Fruit fly (Drosophila melanogaster) whole organism, embryonic: Measurements from ENCODE around the gene wapl.

Source experiments
- Blimp-1 ChIP-seq: fragments of 200-800 bp; sonication (Bioruptor generic); optimal IDR thresholded peaks from 3 replicates; lab custom pipeline; 2018; ENCODE audit warnings: missing biosample characterization, missing genetic modification characterization, mild to moderate bottlenecking, moderate library complexity, missing genetic modification reagents
- Bteb2 ChIP-seq: fragments of 200-800 bp; sonication (Bioruptor generic); optimal IDR thresholded peaks from 2 replicates; lab custom pipeline; 2016; ENCODE audit warnings: missing biosample characterization, missing genetic modification characterization
- CG12071 ChIP-seq: fragments of 200-800 bp; sonication (Bioruptor generic); optimal IDR thresholded peaks from 3 replicates; lab custom pipeline; 2018; ENCODE audit warnings: missing biosample characterization, mild to moderate bottlenecking, missing genetic modification characterization
- CG12219 ChIP-seq: fragments of 200-800 bp; sonication (Bioruptor generic); optimal IDR thresholded peaks from 3 replicates; lab custom pipeline; 2018; ENCODE audit warnings: missing biosample characterization, mild to moderate bottlenecking, missing genetic modification characterization
- CG13894 ChIP-seq: fragments of 200-800 bp; sonication (Bioruptor generic); optimal IDR thresholded peaks from 3 replicates; lab custom pipeline; 2018; ENCODE audit warnings: missing biosample characterization, mild to moderate bottlenecking, missing genetic modification characterization, moderate library complexity
- CG14860 ChIP-seq: fragments of 200-800 bp; sonication (Bioruptor generic); IDR thresholded peaks from 3 replicates; pipeline ENCODE4 v1.3.6; 2022; ENCODE audit warnings: missing biosample characterization, missing genetic modification characterization; ENCODE audit not compliant: partially characterized antibody
- CG15514 ChIP-seq: fragments of 200-800 bp; sonication (Bioruptor generic); optimal IDR thresholded peaks from 3 replicates; lab custom pipeline; 2017; ENCODE audit warnings: missing biosample characterization, missing genetic modification characterization, mild to moderate bottlenecking, moderate library complexity, missing genetic modification reagents
- CG17612 ChIP-seq: fragments of 200-800 bp; sonication (Bioruptor generic); IDR thresholded peaks from 2 replicates; pipeline ENCODE4 v1.3.6; 2022; ENCODE audit warnings: missing biosample characterization, missing genetic modification characterization
- CG17912 ChIP-seq: fragments of 200-800 bp; sonication (Bioruptor generic); optimal IDR thresholded peaks from 2 replicates; lab custom pipeline; 2018; ENCODE audit warnings: missing biosample characterization, mild to moderate bottlenecking, missing genetic modification characterization
- CG1832 ChIP-seq: fragments of 200-800 bp; sonication (Bioruptor generic); optimal IDR thresholded peaks from 2 replicates; lab custom pipeline; 2017; ENCODE audit warnings: missing biosample characterization, mild to moderate bottlenecking, missing genetic modification characterization, inconsistent platforms
- CG32767 ChIP-seq: fragments of 200-800 bp; sonication (Bioruptor generic); IDR thresholded peaks from 2 replicates; pipeline ENCODE4 v1.3.6; 2022; ENCODE audit warnings: missing biosample characterization, missing genetic modification characterization
- CG3281 ChIP-seq: fragments of 200-800 bp; sonication (Bioruptor generic); optimal IDR thresholded peaks from 3 replicates; lab custom pipeline; 2017; ENCODE audit warnings: missing biosample characterization, mild to moderate bottlenecking, missing genetic modification characterization
- CG33213 ChIP-seq: fragments of 200-800 bp; sonication (Bioruptor generic); optimal IDR thresholded peaks from 3 replicates; lab custom pipeline; 2016; ENCODE audit warnings: missing biosample characterization, missing genetic modification characterization
- CG33557 ChIP-seq: fragments of 200-800 bp; sonication (Bioruptor generic); optimal IDR thresholded peaks from 2 replicates; lab custom pipeline; 2019; ENCODE audit warnings: missing biosample characterization, mild to moderate bottlenecking, missing genetic modification characterization, moderate library complexity
- CG6683 ChIP-seq: fragments of 200-800 bp; sonication (Bioruptor generic); optimal IDR thresholded peaks from 2 replicates; lab custom pipeline; 2017; ENCODE audit warnings: missing biosample characterization, mild to moderate bottlenecking, missing genetic modification characterization, missing genetic modification reagents
- CG6791 ChIP-seq: fragments of 200-800 bp; sonication (Bioruptor generic); IDR thresholded peaks from 3 replicates; pipeline ENCODE4 v1.3.6; 2022; ENCODE audit warnings: missing biosample characterization, missing genetic modification characterization; ENCODE audit not compliant: partially characterized antibody
- CG6854 ChIP-seq: fragments of 200-800 bp; sonication (Bioruptor generic); optimal IDR thresholded peaks from 3 replicates; lab custom pipeline; 2017; ENCODE audit warnings: missing biosample characterization, mild to moderate bottlenecking, missing genetic modification characterization
- CG7839 ChIP-seq: fragments of 200-800 bp; sonication (Bioruptor generic); optimal IDR thresholded peaks from 3 replicates; lab custom pipeline; 2018; ENCODE audit warnings: missing biosample characterization, mild to moderate bottlenecking, missing genetic modification characterization, moderate library complexity
- CG7928 ChIP-seq: fragments of 200-800 bp; sonication (Bioruptor generic); optimal IDR thresholded peaks from 2 replicates; lab custom pipeline; 2017; ENCODE audit warnings: missing biosample characterization, mild to moderate bottlenecking, missing genetic modification characterization
- CG8765 ChIP-seq: fragments of 200-800 bp; sonication (Bioruptor generic); IDR thresholded peaks from 2 replicates; pipeline ENCODE4 v1.3.6; 2022; ENCODE audit warnings: missing biosample characterization, missing genetic modification characterization
- CHES-1-like ChIP-seq: fragments of 200-800 bp; sonication (Bioruptor generic); optimal IDR thresholded peaks from 2 replicates; lab custom pipeline; 2016; ENCODE audit warnings: missing biosample characterization, missing genetic modification characterization
- Dip3 ChIP-seq: fragments of 200-800 bp; sonication (Bioruptor generic); optimal IDR thresholded peaks from 3 replicates; lab custom pipeline; 2016; ENCODE audit warnings: missing biosample characterization, missing genetic modification characterization
- Doc3 ChIP-seq: fragments of 200-800 bp; sonication (Bioruptor generic); IDR thresholded peaks from 3 replicates; pipeline ENCODE4 v1.3.6; 2022; ENCODE audit warnings: missing biosample characterization, missing genetic modification characterization; ENCODE audit not compliant: partially characterized antibody
- Elba2 ChIP-seq: fragments of 200-800 bp; sonication (Bioruptor generic); optimal IDR thresholded peaks from 3 replicates; lab custom pipeline; 2016; ENCODE audit warnings: missing biosample characterization, missing genetic modification characterization
- Gug ChIP-seq: fragments of 200-800 bp; sonication (Bioruptor generic); IDR thresholded peaks from 4 replicates; pipeline ENCODE4 v1.3.6; 2022; ENCODE audit warnings: missing biosample characterization, missing genetic modification characterization
- HLH4C ChIP-seq: fragments of 200-800 bp; sonication (Bioruptor generic); IDR thresholded peaks from 3 replicates; pipeline ENCODE4 v1.3.6; 2022; ENCODE audit warnings: missing biosample characterization, missing genetic modification characterization; ENCODE audit not compliant: partially characterized antibody
- HmgD ChIP-seq: fragments of 200-800 bp; sonication (Bioruptor generic); optimal IDR thresholded peaks from 3 replicates; lab custom pipeline; 2016; ENCODE audit warnings: missing biosample characterization, missing genetic modification characterization
- Hr78 ChIP-seq, 2 experiments: fragments of 200-800 bp in 1 of 2; fragments of >200 bp in 1 of 2; sonication (Bioruptor generic) in 1 of 2; optimal IDR thresholded peaks; 2 replicates each; lab custom pipeline; 2017 to 2019; ENCODE audit warnings: missing biosample characterization in 2 of 2, missing genetic modification characterization in 2 of 2, mild to moderate bottlenecking in 1 of 2, moderate library complexity in 1 of 2
- Mes4 ChIP-seq: fragments of 200-800 bp; sonication (Bioruptor generic); optimal IDR thresholded peaks from 2 replicates; lab custom pipeline; 2016; ENCODE audit warnings: missing biosample characterization, missing genetic modification characterization
- Nf-YC ChIP-seq: fragments of 200-800 bp; optimal IDR thresholded peaks from 3 replicates; lab custom pipeline; 2019; ENCODE audit warnings: missing biosample characterization, mild to moderate bottlenecking, missing genetic modification characterization, moderate library complexity
- Ptx1 ChIP-seq: fragments of 200-800 bp; sonication (Bioruptor generic); IDR thresholded peaks from 2 replicates; pipeline ENCODE4 v1.3.6; 2022; ENCODE audit warnings: missing biosample characterization, missing genetic modification characterization
- YL-1 ChIP-seq: fragments of 200-800 bp; sonication (Bioruptor generic); optimal IDR thresholded peaks from 3 replicates; lab custom pipeline; 2017; ENCODE audit warnings: missing biosample characterization, mild to moderate bottlenecking, missing genetic modification characterization
- ab ChIP-seq: fragments of 200-800 bp; sonication (Bioruptor generic); optimal IDR thresholded peaks from 2 replicates; lab custom pipeline; 2016; ENCODE audit warnings: missing biosample characterization, missing genetic modification characterization
- cg ChIP-seq: fragments of 200-800 bp; sonication (Bioruptor generic); optimal IDR thresholded peaks from 3 replicates; lab custom pipeline; 2019; ENCODE audit warnings: missing biosample characterization, mild to moderate bottlenecking, missing genetic modification characterization, moderate library complexity
- fd102C ChIP-seq: fragments of 200-800 bp; sonication (Bioruptor generic); optimal IDR thresholded peaks from 2 replicates; lab custom pipeline; 2018; ENCODE audit warnings: missing biosample characterization, mild to moderate bottlenecking, missing genetic modification characterization, moderate library complexity
- gro ChIP-seq: fragments of 200-800 bp; sonication (Bioruptor generic); optimal IDR thresholded peaks from 2 replicates; lab custom pipeline; 2016; ENCODE audit warnings: missing biosample characterization, missing genetic modification characterization
- gsb-n ChIP-seq: fragments of 200-800 bp; sonication (Bioruptor generic); optimal IDR thresholded peaks from 3 replicates; lab custom pipeline; 2018; ENCODE audit warnings: missing biosample characterization, mild to moderate bottlenecking, missing genetic modification characterization
- insv ChIP-seq, 2 experiments: fragments of 200-800 bp; sonication (Bioruptor generic); optimal IDR thresholded peaks; 3 replicates each; lab custom pipeline; 2016 to 2018; ENCODE audit warnings: missing biosample characterization in 2 of 2, missing genetic modification characterization in 2 of 2
- klu ChIP-seq: fragments of 200-800 bp; sonication (Bioruptor generic); IDR thresholded peaks from 2 replicates; pipeline ENCODE4 v1.3.6; 2022; ENCODE audit warnings: missing biosample characterization, missing genetic modification characterization
- lola ChIP-seq, 3 experiments: fragments of >200 bp in 2 of 3; fragments of 200-800 bp in 1 of 3; sonication (Bioruptor generic) in 1 of 3; optimal IDR thresholded peaks; 2 replicates each; lab custom pipeline; 2017 to 2019; ENCODE audit warnings: missing biosample characterization in 3 of 3, missing genetic modification characterization in 3 of 3, mild to moderate bottlenecking in 1 of 3, moderate library complexity in 1 of 3
- sc ChIP-seq, 3 experiments: fragments of >200 bp in 2 of 3; fragments of 200-800 bp in 1 of 3; sonication (Bioruptor generic) in 1 of 3; optimal IDR thresholded peaks; 2 replicates in 2 of 3; 3 replicates in 1 of 3; lab custom pipeline; 2017; ENCODE audit warnings: mild to moderate bottlenecking in 1 of 3, missing biosample characterization in 1 of 3, missing genetic modification characterization in 1 of 3, missing genetic modification reagents in 1 of 3
- twi ChIP-seq: fragments of 200-800 bp; optimal IDR thresholded peaks from 2 replicates; lab custom pipeline; 2019; ENCODE audit warnings: missing biosample characterization, mild to moderate bottlenecking, missing genetic modification characterization, moderate library complexity
- unpg ChIP-seq: fragments of 200-800 bp; sonication (Bioruptor generic); optimal IDR thresholded peaks from 3 replicates; lab custom pipeline; 2018; ENCODE audit warnings: missing biosample characterization, mild to moderate bottlenecking, missing genetic modification characterization, moderate library complexity

The wapl gene

DNA sequence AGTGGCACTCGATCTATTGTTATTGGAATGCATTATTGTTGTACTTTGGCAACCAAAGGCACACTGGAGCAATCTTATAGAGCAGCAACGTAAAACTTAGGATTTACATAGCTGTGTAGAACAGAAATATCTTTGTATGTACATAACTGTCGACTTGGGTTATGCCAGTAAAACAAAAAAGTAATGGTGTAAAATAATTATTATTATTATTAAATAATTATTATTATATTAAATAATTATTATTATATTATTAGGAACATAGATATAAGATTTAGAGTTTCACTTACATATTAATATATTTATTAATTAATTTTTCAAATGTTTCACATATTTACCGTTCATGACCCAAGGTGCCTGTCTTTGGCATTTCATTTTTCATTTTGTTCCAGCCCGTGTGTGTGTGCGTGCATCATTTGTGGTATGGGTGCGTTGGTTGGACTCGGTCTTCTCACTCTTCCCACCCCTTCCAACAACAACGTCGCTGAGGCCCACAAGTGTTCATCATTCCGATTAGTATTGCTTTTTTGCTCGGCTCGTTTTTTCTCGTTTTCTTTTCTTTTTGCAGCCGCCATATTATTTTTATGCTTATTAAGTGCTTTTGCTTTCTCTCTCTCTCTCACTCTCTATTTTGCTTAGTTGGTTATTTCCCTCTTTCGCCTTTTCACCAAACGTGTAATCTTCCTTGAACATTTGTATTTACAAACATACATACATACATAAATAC is 34.7 kb downstream of the wapl start (continued):
- peak; percentile 93 for TF ChIP-seq CG17912
- TF ChIP-seq Gug (GFP tag; lab: Robert Waterston, UW): peak; percentile 94
- TF ChIP-seq CG12219 (GFP tag; lab: Kevin White, UChicago): peak; percentile 89
- TF ChIP-seq CG7839 (tag; lab: Kevin White, UChicago): peak; percentile 99
- TF ChIP-seq CG6683 (GFP tag; lab: Kevin White, UChicago): peak; percentile 96
- TF ChIP-seq CG17612: peak; percentile 67
- peak; percentile 87 for TF ChIP-seq fd102C (GFP tag; lab: Kevin White, UChicago)

DNA sequence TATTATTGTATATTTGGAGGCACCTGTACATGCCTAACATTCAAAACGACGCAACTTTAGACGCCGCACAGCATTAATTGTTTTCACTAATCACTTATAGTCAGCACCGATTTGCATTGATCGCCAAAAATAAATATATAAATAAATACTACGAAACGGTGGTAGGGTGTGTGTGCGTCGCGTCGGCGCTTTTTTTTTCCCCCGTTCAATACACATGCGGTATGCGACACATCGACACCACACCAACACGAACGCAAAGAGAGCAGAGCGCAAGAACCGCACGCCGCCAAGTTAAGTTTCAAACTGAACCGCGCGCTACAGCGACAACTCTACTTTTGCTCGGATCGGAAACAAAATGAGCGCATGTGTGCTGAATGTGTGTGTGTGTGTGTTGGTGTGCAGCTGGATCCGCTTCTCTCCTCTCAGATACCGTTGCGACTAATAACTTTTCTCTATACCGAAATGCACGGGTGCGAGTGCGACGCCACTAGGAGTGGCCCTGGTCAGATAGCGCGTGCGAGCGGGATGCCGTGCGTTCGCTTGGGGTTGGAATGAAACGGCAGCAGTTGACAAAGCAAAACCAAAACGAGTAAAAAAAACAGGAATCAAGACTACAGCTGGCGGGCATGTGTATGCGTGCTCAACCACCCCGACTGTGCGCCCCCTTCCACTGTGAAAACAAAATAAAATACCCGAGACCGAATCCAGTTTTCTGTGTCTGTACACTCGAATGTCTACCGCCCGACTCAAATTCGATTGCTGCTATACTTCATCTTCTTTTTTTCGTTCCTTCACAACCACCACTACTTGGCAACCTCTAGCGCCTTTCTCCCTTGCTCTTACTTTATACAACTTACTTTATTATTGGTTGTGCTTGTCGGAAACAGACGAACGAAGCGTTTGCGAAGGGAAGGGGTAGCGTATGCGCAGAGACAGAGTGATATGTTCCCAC is 35.5 kb downstream of the wapl start, which contains the start of gene ph-d:
ph-d (minus strand) TSS at position 274 of the 952 bp plus-strand sequence.
- no peak for TF ChIP-seq CG7928
- TF ChIP-seq gro (GFP tag; lab: Kevin White, UChicago): peak; percentile 30
- TF ChIP-seq Ptx1 (GFP tag; lab: Robert Waterston, UW): peak; percentile 59
- peak; percentile 18 for TF ChIP-seq CG12071 (GFP tag; lab: Kevin White, UChicago)
- 0 out of 2 replicates have a peak, but pooled peaks have one; percentile 12 for TF ChIP-seq CG8765 (GFP tag; lab: Robert Waterston, UW)
- peak in 1 of 3 experiments; percentile 58 for TF ChIP-seq lola (GFP tag; optimal IDR thresholded peaks at IDR 0.05; lab: Kevin White, UChicago)
- peak; percentile 53 for TF ChIP-seq CG15514 (GFP tag; lab: Kevin White, UChicago)
- TF ChIP-seq CG3281: peak; percentile 45
- TF ChIP-seq HLH4C: 0 out of 3 replicates have a peak, but pooled peaks have one; percentile 33
- peak; percentile 27 for TF ChIP-seq CG33213 (GFP tag; lab: Kevin White, UChicago)
- TF ChIP-seq Mes4 (GFP tag; lab: Kevin White, UChicago): peak; percentile 41
- peak; percentile 97 for TF ChIP-seq cg
- TF ChIP-seq CG32767: peak; percentile 99
- peak; percentile 95 for TF ChIP-seq Nf-YC (tag; lab: Kevin White, UChicago)
- TF ChIP-seq twi (tag; lab: Kevin White, UChicago): peak; percentile 96
- no peak for TF ChIP-seq Elba2
- TF ChIP-seq CHES-1-like (GFP tag; lab: Kevin White, UChicago): peak; percentile 48
- no peak for TF ChIP-seq CG14860 (GFP tag; lab: Robert Waterston, UW)
- no peak for TF ChIP-seq CG6791
- TF ChIP-seq sc (optimal IDR thresholded peaks at IDR 0.05; lab: Kevin White, UChicago): no peak
- TF ChIP-seq sc (GFP tag; optimal IDR thresholded peaks at IDR 0.05; lab: Kevin White, UChicago): peak; percentile 62
- peak; percentile 7 for TF ChIP-seq Dip3
- peak; percentile 17 for TF ChIP-seq gsb-n (tag; lab: Kevin White, UChicago)
- TF ChIP-seq CG33557 (GFP tag; lab: Kevin White, UChicago): peak; percentile 41
- no peak for TF ChIP-seq klu (GFP tag; lab: Robert Waterston, UW)
- no peak for TF ChIP-seq Bteb2 (GFP tag; lab: Kevin White, UChicago)
- TF ChIP-seq Hr78 (GFP tag; optimal IDR thresholded peaks at IDR 0.05; lab: Kevin White, UChicago): peak in 1 of 2 experiments; percentile 15
- peak; percentile 27 for TF ChIP-seq YL-1 (GFP tag; lab: Kevin White, UChicago)
- peak; percentile 54 for TF ChIP-seq unpg (GFP tag; lab: Kevin White, UChicago)
- no peak for TF ChIP-seq Doc3 (GFP tag; lab: Robert Waterston, UW)
- TF ChIP-seq HmgD (GFP tag; lab: Kevin White, UChicago): peak; percentile 58
- peak in 1 of 2 experiments; percentile 17 for TF ChIP-seq insv (GFP tag; optimal IDR thresholded peaks at IDR 0.05; lab: Kevin White, UChicago)
- TF ChIP-seq CG6854 (GFP tag; lab: Kevin White, UChicago): no peak
- TF ChIP-seq CG13894 (tag; lab: Kevin White, UChicago): peak; percentile 65
- TF ChIP-seq ab (GFP tag; lab: Kevin White, UChicago): no peak
- peak; percentile 52 for TF ChIP-seq Blimp-1 (GFP tag; lab: Kevin White, UChicago)
- TF ChIP-seq CG1832 (GFP tag; lab: Kevin White, UChicago): peak; percentile 98
